Worm (Caenorhabditis elegans): ENCODE data around the gene grl-26.

Gene grl-26

ce11 chrIV:290387-290786 lies 32.2 kb downstream of the grl-26 start:
- TF ChIP-seq ceh-36 (tag; optimal IDR thresholded peaks at IDR 0.05): no peak
- no peak for TF ChIP-seq hmbx-1 (tag; optimal IDR thresholded peaks at IDR 0.05)
- no peak for TF ChIP-seq hmg-4 (GFP tag; optimal IDR thresholded peaks at IDR 0.05)
- TF ChIP-seq tbx-37 (GFP tag; conservative IDR thresholded peaks at IDR 0.05): no peak
- TF ChIP-seq scrt-1 (GFP tag; IDR thresholded peaks at IDR 0.05): no peak
- TF ChIP-seq F13C5.2 (tag; optimal IDR thresholded peaks at IDR 0.05): no peak
- no peak for TF ChIP-seq ets-7 (tag; optimal IDR thresholded peaks at IDR 0.05)
- TF ChIP-seq tra-4 (tag; optimal IDR thresholded peaks at IDR 0.05): no peak
- TF ChIP-seq hnd-1 (tag; optimal IDR thresholded peaks at IDR 0.05): no peak

ce11 chrIV:288027-288426 lies 34.6 kb downstream of the grl-26 start, which contains the start of gene T21D12.14:
TSS of gene T21D12.14 (minus strand) at chrIV:288127.
- no peak for TF ChIP-seq ama-1 (optimal IDR thresholded peaks at IDR 0.05)
- TF ChIP-seq aly-1 (tag; optimal IDR thresholded peaks at IDR 0.05): no peak
- TF ChIP-seq hnd-1 (tag; optimal IDR thresholded peaks at IDR 0.05): no peak
- no peak for TF ChIP-seq ets-7 (tag; optimal IDR thresholded peaks at IDR 0.05)
- TF ChIP-seq ceh-13 (GFP tag; optimal IDR thresholded peaks at IDR 0.05): no peak
- TF ChIP-seq scrt-1 (GFP tag; IDR thresholded peaks at IDR 0.05): no peak
- TF ChIP-seq flt-1 (GFP tag; IDR thresholded peaks at IDR 0.05): no peak
- TF ChIP-seq pes-1 (GFP tag; IDR thresholded peaks at IDR 0.05): no peak
- TF ChIP-seq tbx-37 (GFP tag; conservative IDR thresholded peaks at IDR 0.05): no peak
- no peak for TF ChIP-seq ceh-36 (tag; optimal IDR thresholded peaks at IDR 0.05)
- no peak for TF ChIP-seq hmbx-1 (tag; optimal IDR thresholded peaks at IDR 0.05)
- no peak for TF ChIP-seq sea-1 (GFP tag; conservative IDR thresholded peaks at IDR 0.05)
- TF ChIP-seq B0310.2 (tag; optimal IDR thresholded peaks at IDR 0.05): no peak
- TF ChIP-seq hmg-4 (GFP tag; optimal IDR thresholded peaks at IDR 0.05): no peak
- TF ChIP-seq F13C5.2 (tag; optimal IDR thresholded peaks at IDR 0.05): no peak
- no peak for TF ChIP-seq tbx-11 (GFP tag; IDR thresholded peaks at IDR 0.05)

- no peak for TF ChIP-seq hnd-1 (tag; optimal IDR thresholded peaks at IDR 0.05)
- TF ChIP-seq hmg-4 (GFP tag; optimal IDR thresholded peaks at IDR 0.05): no peak
- TF ChIP-seq F13C5.2 (tag; optimal IDR thresholded peaks at IDR 0.05): no peak
- TF ChIP-seq flt-1 (GFP tag; IDR thresholded peaks at IDR 0.05): no peak
- TF ChIP-seq tbx-11 (GFP tag; IDR thresholded peaks at IDR 0.05): no peak
- TF ChIP-seq ama-1 (optimal IDR thresholded peaks at IDR 0.05): no peak
- TF ChIP-seq tra-4 (tag; optimal IDR thresholded peaks at IDR 0.05): no peak
- no peak for TF ChIP-seq scrt-1 (GFP tag; IDR thresholded peaks at IDR 0.05)
- no peak for TF ChIP-seq ets-7 (tag; optimal IDR thresholded peaks at IDR 0.05)
- TF ChIP-seq aly-1 (tag; optimal IDR thresholded peaks at IDR 0.05): no peak
These were observed 39.3 kb downstream of the grl-26 start, which contains the start of gene best-19 for ce11 chrIV:283347-283746. TSS of gene best-19 (plus strand) at chrIV:283647.

ce11 chrIV:282008-282407 lies 40.6 kb downstream of the grl-26 start:
- TF ChIP-seq scrt-1 (GFP tag; IDR thresholded peaks at IDR 0.05): no peak
- no peak for TF ChIP-seq aly-1 (tag; optimal IDR thresholded peaks at IDR 0.05)
- TF ChIP-seq ceh-36 (tag; optimal IDR thresholded peaks at IDR 0.05): no peak
- TF ChIP-seq ama-1 (optimal IDR thresholded peaks at IDR 0.05): no peak
- no peak for TF ChIP-seq tra-4 (tag; optimal IDR thresholded peaks at IDR 0.05)
- no peak for TF ChIP-seq B0310.2 (tag; optimal IDR thresholded peaks at IDR 0.05)
- TF ChIP-seq ets-7 (tag; optimal IDR thresholded peaks at IDR 0.05): no peak
- TF ChIP-seq hmbx-1 (tag; optimal IDR thresholded peaks at IDR 0.05): no peak

- TF ChIP-seq hnd-1 (tag; optimal IDR thresholded peaks at IDR 0.05) (no peak), scrt-1 (GFP tag; IDR thresholded peaks at IDR 0.05) (no peak), sea-1 (GFP tag; conservative IDR thresholded peaks at IDR 0.05) (no peak), pes-1 (GFP tag; IDR thresholded peaks at IDR 0.05) (no peak), ceh-13 (GFP tag; optimal IDR thresholded peaks at IDR 0.05) (no peak), B0310.2 (tag; optimal IDR thresholded peaks at IDR 0.05) (no peak), ama-1 (optimal IDR thresholded peaks at IDR 0.05) (no peak), flt-1 (GFP tag; IDR thresholded peaks at IDR 0.05) (no peak), aly-1 (tag; optimal IDR thresholded peaks at IDR 0.05) (no peak), ets-7 (tag; optimal IDR thresholded peaks at IDR 0.05) (no peak), tbx-37 (GFP tag; conservative IDR thresholded peaks at IDR 0.05) (no peak)
These were observed 44.3 kb downstream of the grl-26 start for ce11 chrIV:278284-278683.

ce11 chrIV:275146-275545 lies 47.5 kb downstream of the grl-26 start:
- no peak for TF ChIP-seq ama-1 (optimal IDR thresholded peaks at IDR 0.05)
- no peak for TF ChIP-seq ets-7 (tag; optimal IDR thresholded peaks at IDR 0.05)
- TF ChIP-seq tbx-11 (GFP tag; IDR thresholded peaks at IDR 0.05): no peak
- no peak for TF ChIP-seq ceh-36 (tag; optimal IDR thresholded peaks at IDR 0.05)
- TF ChIP-seq scrt-1 (GFP tag; IDR thresholded peaks at IDR 0.05): no peak
- TF ChIP-seq hmg-4 (GFP tag; optimal IDR thresholded peaks at IDR 0.05): no peak
- no peak for TF ChIP-seq hnd-1 (tag; optimal IDR thresholded peaks at IDR 0.05)
- no peak for TF ChIP-seq F13C5.2 (tag; optimal IDR thresholded peaks at IDR 0.05)
- TF ChIP-seq aly-1 (tag; optimal IDR thresholded peaks at IDR 0.05): no peak
- no peak for TF ChIP-seq ceh-13 (GFP tag; optimal IDR thresholded peaks at IDR 0.05)
- TF ChIP-seq tra-4 (tag; optimal IDR thresholded peaks at IDR 0.05): no peak
- TF ChIP-seq pes-1 (GFP tag; IDR thresholded peaks at IDR 0.05): no peak
- TF ChIP-seq sea-1 (GFP tag; conservative IDR thresholded peaks at IDR 0.05): no peak
- no peak for TF ChIP-seq flt-1 (GFP tag; IDR thresholded peaks at IDR 0.05)

ce11 chrIV:274185-274584 lies 48.4 kb downstream of the grl-26 start, which contains the start of gene sma-10:
TSS of gene sma-10 (plus strand) at chrIV:274420.
- TF ChIP-seq tbx-11 (GFP tag; IDR thresholded peaks at IDR 0.05) (no peak), F13C5.2 (tag; optimal IDR thresholded peaks at IDR 0.05) (no peak), B0310.2 (tag; optimal IDR thresholded peaks at IDR 0.05) (no peak), sea-1 (GFP tag; conservative IDR thresholded peaks at IDR 0.05) (no peak)

ce11 chrIV:273299-273698 lies 49.3 kb downstream of the grl-26 start, which contains the start of gene srh-282:
TSS of gene srh-282 (minus strand) at chrIV:273399.
- no peak for TF ChIP-seq aly-1 (tag; optimal IDR thresholded peaks at IDR 0.05)
- TF ChIP-seq scrt-1 (GFP tag; IDR thresholded peaks at IDR 0.05): no peak
- no peak for TF ChIP-seq hmbx-1 (tag; optimal IDR thresholded peaks at IDR 0.05)

All from whole organism, early embryonic.